Worm (Caenorhabditis elegans) whole organism, L3 larva: ENCODE data around the gene cest-2.2.
A peak's percentile ranks its signal among the peaks of the same experiment; 100 is the strongest.

ENCODE experiments used
- R02D3.7 ChIP-seq: fragments of 150-350 bp; optimal IDR thresholded peaks from 2 replicates; lab custom pipeline; 2014; ENCODE audit warnings: missing biosample characterization, missing genetic modification characterization
- aly-2 ChIP-seq: fragments of 150-350 bp; optimal IDR thresholded peaks from 2 replicates; lab custom pipeline; 2014; ENCODE audit warnings: missing biosample characterization, missing genetic modification characterization
- ama-1 ChIP-seq: fragments of 150-350 bp; optimal IDR thresholded peaks from 2 replicates; lab custom pipeline; 2018
- ceh-82 ChIP-seq: fragments of 150-350 bp; optimal IDR thresholded peaks from 2 replicates; lab custom pipeline; 2014; ENCODE audit warnings: missing biosample characterization, missing genetic modification characterization
- daf-12 ChIP-seq: fragments of 150-350 bp; optimal IDR thresholded peaks from 2 replicates; lab custom pipeline; 2014; ENCODE audit warnings: missing biosample characterization, missing genetic modification reagents, missing genetic modification characterization
- egl-5 ChIP-seq: fragments of 150-350 bp; optimal IDR thresholded peaks from 2 replicates; lab custom pipeline; 2017; ENCODE audit warnings: missing biosample characterization, missing genetic modification reagents, missing genetic modification characterization, inconsistent platforms
- elt-2 ChIP-seq: sonication (generic microtip); optimal IDR thresholded peaks from 2 replicates; lab custom pipeline; 2016; ENCODE audit warnings: missing genetic modification reagents, mild to moderate bottlenecking, missing genetic modification characterization, missing compliant biosample characterization
- eor-1 ChIP-seq, 2 experiments: fragments of 150-350 bp; optimal IDR thresholded peaks; 2 replicates each; lab custom pipeline; 2014 to 2018; ENCODE audit warnings: missing biosample characterization in 2 of 2, missing genetic modification characterization in 2 of 2
- fkh-10 ChIP-seq: sonication (generic microtip); optimal IDR thresholded peaks from 2 replicates; lab custom pipeline; 2017; ENCODE audit warnings: missing biosample characterization, missing genetic modification reagents, missing genetic modification characterization
- fkh-2 ChIP-seq: fragments of 150-350 bp; optimal IDR thresholded peaks from 2 replicates; lab custom pipeline; 2014; ENCODE audit warnings: missing biosample characterization, missing genetic modification reagents, missing genetic modification characterization
- fos-1 ChIP-seq: fragments of 150-350 bp; optimal IDR thresholded peaks from 2 replicates; lab custom pipeline; 2014; ENCODE audit warnings: missing biosample characterization, missing genetic modification characterization
- hmg-11 ChIP-seq: sonication (generic microtip); optimal IDR thresholded peaks from 2 replicates; lab custom pipeline; 2016; ENCODE audit warnings: missing genetic modification characterization, missing compliant biosample characterization
- jun-1 ChIP-seq: fragments of 150-350 bp; optimal IDR thresholded peaks from 2 replicates; lab custom pipeline; 2014; ENCODE audit warnings: missing biosample characterization, missing genetic modification reagents, missing genetic modification characterization
- lin-15B ChIP-seq: fragments of 150-350 bp; optimal IDR thresholded peaks from 2 replicates; lab custom pipeline; 2014; ENCODE audit warnings: missing biosample characterization, missing genetic modification characterization
- lin-39 ChIP-seq: fragments of 150-350 bp; optimal IDR thresholded peaks from 2 replicates; lab custom pipeline; 2018; ENCODE audit warnings: missing biosample characterization, missing genetic modification reagents, missing genetic modification characterization
- lsy-12 ChIP-seq: sonication (generic microtip); optimal IDR thresholded peaks from 2 replicates; lab custom pipeline; 2016; ENCODE audit warnings: mild to moderate bottlenecking, missing genetic modification characterization, missing compliant biosample characterization
- mdl-1 ChIP-seq: fragments of 150-350 bp; optimal IDR thresholded peaks from 2 replicates; lab custom pipeline; 2014; ENCODE audit warnings: missing biosample characterization, missing genetic modification characterization
- mml-1 ChIP-seq: fragments of 150-350 bp; sonication (generic microtip); optimal IDR thresholded peaks from 3 replicates; lab custom pipeline; 2014; ENCODE audit warnings: missing biosample characterization, missing genetic modification characterization
- nfya-1 ChIP-seq: sonication (generic microtip); optimal IDR thresholded peaks from 2 replicates; lab custom pipeline; 2017; ENCODE audit warnings: missing genetic modification characterization, mild to moderate bottlenecking, missing compliant biosample characterization, antibody characterized with exemption, moderate library complexity; ENCODE audit not compliant: insufficient read depth
- nhr-11 ChIP-seq: fragments of 150-350 bp; optimal IDR thresholded peaks from 2 replicates; lab custom pipeline; 2014; ENCODE audit warnings: missing biosample characterization, missing genetic modification characterization
- nhr-23 ChIP-seq: fragments of 150-350 bp; optimal IDR thresholded peaks from 2 replicates; lab custom pipeline; 2014; ENCODE audit warnings: missing biosample characterization, missing genetic modification reagents, missing genetic modification characterization
- nhr-25 ChIP-seq: sonication (generic microtip); optimal IDR thresholded peaks from 2 replicates; lab custom pipeline; 2017; ENCODE audit warnings: missing biosample characterization, missing genetic modification characterization
- nhr-28 ChIP-seq: fragments of 150-350 bp; optimal IDR thresholded peaks from 2 replicates; lab custom pipeline; 2014; ENCODE audit warnings: missing biosample characterization, missing genetic modification characterization
- nhr-43 ChIP-seq: sonication (generic microtip); optimal IDR thresholded peaks from 2 replicates; lab custom pipeline; 2016; ENCODE audit warnings: mild to moderate bottlenecking, missing genetic modification characterization, missing compliant biosample characterization; ENCODE audit not compliant: poor library complexity, severe bottlenecking
- nhr-76 ChIP-seq: fragments of 150-350 bp; sonication (generic microtip); optimal IDR thresholded peaks from 5 replicates; lab custom pipeline; 2014; ENCODE audit warnings: missing biosample characterization, missing genetic modification characterization
- nhr-77 ChIP-seq: fragments of 150-350 bp; optimal IDR thresholded peaks from 2 replicates; lab custom pipeline; 2014; ENCODE audit warnings: missing biosample characterization, missing genetic modification characterization
- pha-4 ChIP-seq: fragments of 150-350 bp; optimal IDR thresholded peaks from 2 replicates; lab custom pipeline; 2014; ENCODE audit warnings: missing biosample characterization, missing genetic modification reagents, missing genetic modification characterization
- pqm-1 ChIP-seq: fragments of 150-350 bp; optimal IDR thresholded peaks from 2 replicates; lab custom pipeline; 2017; ENCODE audit warnings: missing biosample characterization, missing genetic modification characterization, inconsistent platforms
- skn-1 ChIP-seq: fragments of 150-350 bp; optimal IDR thresholded peaks from 2 replicates; lab custom pipeline; 2014; ENCODE audit warnings: missing biosample characterization, missing genetic modification characterization
- snpc-4 ChIP-seq: fragments of 150-350 bp; optimal IDR thresholded peaks from 2 replicates; lab custom pipeline; 2014; ENCODE audit warnings: missing biosample characterization, missing genetic modification characterization
- tbx-2 ChIP-seq: sonication (generic microtip); optimal IDR thresholded peaks from 2 replicates; lab custom pipeline; 2016; ENCODE audit warnings: mild to moderate bottlenecking, missing genetic modification characterization, missing compliant biosample characterization
- unc-62 ChIP-seq: fragments of 150-350 bp; sonication (generic microtip); optimal IDR thresholded peaks from 4 replicates; lab custom pipeline; 2014; ENCODE audit warnings: missing biosample characterization, missing genetic modification reagents, missing genetic modification characterization
- ztf-11 ChIP-seq: fragments of 150-350 bp; optimal IDR thresholded peaks from 2 replicates; lab custom pipeline; 2014; ENCODE audit warnings: missing biosample characterization, missing genetic modification characterization
- ztf-4 ChIP-seq: fragments of 150-350 bp; optimal IDR thresholded peaks from 2 replicates; lab custom pipeline; 2014; ENCODE audit warnings: missing biosample characterization, missing genetic modification characterization

cest-2.2 gene

DNA sequence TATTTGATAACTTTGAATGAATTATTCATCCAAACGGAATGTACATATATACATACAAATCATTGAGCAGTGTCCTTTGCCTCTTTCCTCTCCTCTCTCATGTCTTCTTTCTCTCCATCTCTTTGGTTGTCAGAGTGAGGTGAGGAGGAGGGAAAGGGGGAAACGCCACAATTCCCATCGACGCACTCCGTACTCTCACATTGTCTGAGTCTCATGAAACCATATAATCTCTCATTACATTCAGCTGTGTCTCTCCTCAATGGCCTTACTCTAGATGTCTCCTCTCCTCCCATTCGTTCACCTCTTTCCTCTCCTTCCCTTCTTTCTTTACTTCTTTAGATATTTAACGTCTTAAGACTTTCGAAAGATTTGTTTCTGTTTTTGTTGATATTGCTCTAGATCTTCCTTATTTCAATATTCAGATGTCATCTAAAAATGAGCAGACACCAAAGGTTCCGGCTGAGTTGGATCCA, 2.5 kb upstream of the cest-2.2 start, which contains the start of gene ceh-74:
Gene ceh-74 (plus strand): TSS at position 423 of the 473 bp plus-strand sequence.
- TF ChIP-seq nhr-11 (tag; lab: Kevin White, UChicago): no peak
- peak; percentile 26 for TF ChIP-seq pha-4 (tag; lab: Kevin White, UChicago)
- peak; percentile 8 for TF ChIP-seq nhr-43 (tag; lab: Kevin White, UChicago)
- peak; percentile 4 for TF ChIP-seq lin-15B (tag; lab: Kevin White, UChicago)
- no peak for TF ChIP-seq skn-1 (tag; lab: Kevin White, UChicago)
- TF ChIP-seq nfya-1 (tag; lab: Kevin White, UChicago): peak; percentile 21

- TF ChIP-seq R02D3.7 (tag; lab: Kevin White, UChicago) (no peak), pqm-1 (tag; lab: Kevin White, UChicago) (no peak), ztf-4 (tag; lab: Kevin White, UChicago) (no peak), nhr-28 (tag; lab: Kevin White, UChicago) (no peak), fkh-2 (no peak), fkh-10 (GFP tag; lab: Kevin White, UChicago) (no peak)
Measured at ce11 chrV:14176572-14176971, 1.4 kb upstream of the cest-2.2 start.

- TF ChIP-seq elt-2 (tag; lab: Kevin White, UChicago) (peak; percentile 50), nhr-76 (no peak), pqm-1 (tag; lab: Kevin White, UChicago) (peak; percentile 60)
- TF ChIP-seq, all 47 proteins: peak for 2
Measured at ce11 chrV:14171284-14171683, 3.9 kb downstream of the cest-2.2 start, which contains the start of gene cest-2.1. cest-2.1 (minus strand) TSS chrV:14171481.

DNA sequence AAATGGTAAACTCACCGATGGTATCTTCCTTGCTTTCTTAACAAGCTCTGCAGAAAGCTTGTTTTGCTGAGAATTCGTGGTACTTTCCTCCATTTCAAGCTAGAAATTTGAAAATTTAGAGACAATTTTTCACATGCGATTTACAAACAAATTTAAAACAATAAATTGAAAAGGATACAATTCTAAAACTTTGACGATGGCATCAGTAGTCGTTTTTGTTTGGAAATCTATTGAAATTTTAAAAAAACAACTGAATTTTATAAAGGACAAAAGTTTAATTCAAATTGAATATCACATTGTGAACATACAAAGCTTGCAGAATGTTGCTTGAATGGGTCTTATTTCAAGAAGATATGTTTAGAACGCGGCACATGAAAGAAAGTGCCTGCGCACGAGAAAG, 7.5 kb downstream of the cest-2.2 start, which contains the start of gene ocam-1:
Gene ocam-1 (minus strand): TSS at position 101 of the 400 bp plus-strand sequence.
- no peak for TF ChIP-seq jun-1 (tag; lab: Kevin White, UChicago)

ce11 chrV:14166630-14167029, 8.5 kb downstream of the cest-2.2 start, which contains the start of gene cest-1.1:
cest-1.1 (minus strand) TSS chrV:14166730.
- TF ChIP-seq ztf-11 (no peak), ceh-82 (tag; lab: Kevin White, UChicago) (no peak), lin-39 (tag; lab: Kevin White, UChicago) (no peak), aly-2 (tag; lab: Kevin White, UChicago) (no peak), nfya-1 (tag; lab: Kevin White, UChicago) (no peak), jun-1 (tag; lab: Kevin White, UChicago) (no peak), unc-62 (GFP tag; lab: Kevin White, UChicago) (no peak), nhr-25 (tag; lab: Kevin White, UChicago) (no peak), mml-1 (tag; lab: Kevin White, UChicago) (no peak), elt-2 (tag; lab: Kevin White, UChicago) (no peak), nhr-11 (tag; lab: Kevin White, UChicago) (no peak), eor-1 (tag; optimal IDR thresholded peaks at IDR 0.05; lab: Kevin White, UChicago) (no peak), nhr-77 (tag; lab: Kevin White, UChicago) (no peak), fkh-10 (GFP tag; lab: Kevin White, UChicago) (no peak), ama-1 (lab: Kevin White, UChicago) (no peak), R02D3.7 (tag; lab: Kevin White, UChicago) (no peak)

- TF ChIP-seq nhr-23 (tag; lab: Kevin White, UChicago) (no peak), skn-1 (tag; lab: Kevin White, UChicago) (no peak)
- TF ChIP-seq, all 47 proteins: peak for 0
Measured at ce11 chrV:14165745-14166144, 9.4 kb downstream of the cest-2.2 start.

ce11 chrV:14162959-14163548, 12.1 kb downstream of the cest-2.2 start, which contains the start of gene srd-26:
srd-26 (minus strand) TSS chrV:14163009.
- TF ChIP-seq fos-1 (tag; lab: Kevin White, UChicago) (no peak), snpc-4 (tag; lab: Kevin White, UChicago) (no peak), ztf-11 (no peak), nhr-23 (tag; lab: Kevin White, UChicago) (no peak), ceh-82 (tag; lab: Kevin White, UChicago) (no peak), mdl-1 (tag; lab: Kevin White, UChicago) (no peak), tbx-2 (no peak), nhr-28 (tag; lab: Kevin White, UChicago) (no peak), unc-62 (GFP tag; lab: Kevin White, UChicago) (no peak), eor-1 (tag; optimal IDR thresholded peaks at IDR 0.05; lab: Kevin White, UChicago) (no peak), lsy-12 (tag; lab: Kevin White, UChicago) (no peak), daf-12 (tag; lab: Kevin White, UChicago) (no peak), nhr-25 (tag; lab: Kevin White, UChicago) (no peak), aly-2 (tag; lab: Kevin White, UChicago) (no peak), egl-5 (no peak), lin-39 (tag; lab: Kevin White, UChicago) (no peak), lin-15B (tag; lab: Kevin White, UChicago) (no peak), R02D3.7 (tag; lab: Kevin White, UChicago) (no peak), hmg-11 (no peak), nhr-43 (tag; lab: Kevin White, UChicago) (no peak)
- TF ChIP-seq, all 47 proteins: peak for 0
